Worm (Caenorhabditis elegans) whole organism, midembryonic: ENCODE data around the gene col-119.

Source experiments
- T22C8.4 ChIP-seq: fragments of 200-800 bp; sonication (Bioruptor generic); IDR thresholded peaks from 2 replicates; pipeline ENCODE4 v1.3.6; 2022; ENCODE audit warnings: missing genetic modification characterization, missing compliant biosample characterization
- cog-1 ChIP-seq: sonication (generic microtip); optimal IDR thresholded peaks from 2 replicates; lab custom pipeline; 2016; ENCODE audit warnings: missing genetic modification characterization, missing compliant biosample characterization
- flt-1 ChIP-seq: fragments of 200-800 bp; sonication (Bioruptor generic); IDR thresholded peaks from 2 replicates; pipeline ENCODE4 v1.3.6; 2022; ENCODE audit warnings: missing genetic modification characterization, missing compliant biosample characterization
- klf-2 ChIP-seq: fragments of 200-800 bp; sonication (Bioruptor generic); conservative IDR thresholded peaks from 2 replicates; pipeline ENCODE4 v1.3.6; 2022; ENCODE audit warnings: missing genetic modification reagents, missing genetic modification characterization, missing compliant biosample characterization
- med-1 ChIP-seq: sonication (generic microtip); optimal IDR thresholded peaks from 2 replicates; lab custom pipeline; 2017; ENCODE audit warnings: missing genetic modification characterization, mild to moderate bottlenecking, missing compliant biosample characterization, antibody characterized with exemption, missing genetic modification reagents; ENCODE audit not compliant: insufficient read depth
- ref-1 ChIP-seq: fragments of 200-800 bp; sonication (Bioruptor generic); conservative IDR thresholded peaks from 2 replicates; pipeline ENCODE4 v1.3.6; 2022; ENCODE audit warnings: missing genetic modification reagents, missing genetic modification characterization, missing compliant biosample characterization
- tab-1 ChIP-seq: fragments of 200-800 bp; sonication (Bioruptor generic); IDR thresholded peaks from 2 replicates; pipeline ENCODE4 v1.3.6; 2022; ENCODE audit warnings: missing genetic modification characterization, missing compliant biosample characterization
- ztf-23 ChIP-seq: fragments of 200-800 bp; sonication (Bioruptor generic); IDR thresholded peaks from 2 replicates; pipeline ENCODE4 v1.3.6; 2022; ENCODE audit warnings: missing genetic modification reagents, missing genetic modification characterization, missing compliant biosample characterization

- TF ChIP-seq cog-1 (tag; lab: Kevin White, UChicago) = no peak
- TF ChIP-seq klf-2 (GFP tag; lab: Robert Waterston, UW) = no peak
- TF ChIP-seq med-1 = no peak
- no peak for TF ChIP-seq tab-1 (GFP tag; lab: Robert Waterston, UW)
- TF ChIP-seq ztf-23 (GFP tag; lab: Robert Waterston, UW) = no peak
- TF ChIP-seq T22C8.4 (GFP tag; lab: Robert Waterston, UW) = no peak
- no peak for TF ChIP-seq flt-1
- no peak for TF ChIP-seq ref-1 (GFP tag; lab: Robert Waterston, UW)
These were observed 25.7 kb upstream of the col-119 start, which contains the start of gene unc-129 for ce11 chrIV:9005310-9005709.
